Worm (Caenorhabditis elegans) whole organism, L3 larva: ENCODE measurements around the gene Y67H2A.10.

ENCODE experiments used
- R02D3.7 ChIP-seq: fragments of 150-350 bp; optimal IDR thresholded peaks from 2 replicates; lab custom pipeline; 2014; ENCODE audit warnings: missing biosample characterization, missing genetic modification characterization
- ama-1 ChIP-seq: fragments of 150-350 bp; optimal IDR thresholded peaks from 2 replicates; lab custom pipeline; 2018
- ceh-9 ChIP-seq: sonication (generic microtip); optimal IDR thresholded peaks from 2 replicates; lab custom pipeline; 2018; ENCODE audit warnings: missing biosample characterization, missing genetic modification characterization
- eor-1 ChIP-seq, 2 experiments: fragments of 150-350 bp; optimal IDR thresholded peaks; 2 replicates each; lab custom pipeline; 2014 to 2018; ENCODE audit warnings: missing biosample characterization in 2 of 2, missing genetic modification characterization in 2 of 2
- fkh-10 ChIP-seq: sonication (generic microtip); optimal IDR thresholded peaks from 2 replicates; lab custom pipeline; 2017; ENCODE audit warnings: missing biosample characterization, missing genetic modification reagents, missing genetic modification characterization
- lin-39 ChIP-seq: fragments of 150-350 bp; optimal IDR thresholded peaks from 2 replicates; lab custom pipeline; 2018; ENCODE audit warnings: missing biosample characterization, missing genetic modification reagents, missing genetic modification characterization
- nhr-23 ChIP-seq: fragments of 150-350 bp; optimal IDR thresholded peaks from 2 replicates; lab custom pipeline; 2014; ENCODE audit warnings: missing biosample characterization, missing genetic modification reagents, missing genetic modification characterization
- nhr-237 ChIP-seq: fragments of 150-350 bp; optimal IDR thresholded peaks from 2 replicates; lab custom pipeline; 2014; ENCODE audit warnings: missing biosample characterization, missing genetic modification characterization
- unc-39 ChIP-seq: sonication (generic microtip); optimal IDR thresholded peaks from 4 replicates; lab custom pipeline; 2017; ENCODE audit warnings: missing biosample characterization, missing genetic modification characterization
- zag-1 ChIP-seq: fragments of 150-350 bp; optimal IDR thresholded peaks from 2 replicates; lab custom pipeline; 2014; ENCODE audit warnings: missing biosample characterization, missing genetic modification characterization

DNA sequence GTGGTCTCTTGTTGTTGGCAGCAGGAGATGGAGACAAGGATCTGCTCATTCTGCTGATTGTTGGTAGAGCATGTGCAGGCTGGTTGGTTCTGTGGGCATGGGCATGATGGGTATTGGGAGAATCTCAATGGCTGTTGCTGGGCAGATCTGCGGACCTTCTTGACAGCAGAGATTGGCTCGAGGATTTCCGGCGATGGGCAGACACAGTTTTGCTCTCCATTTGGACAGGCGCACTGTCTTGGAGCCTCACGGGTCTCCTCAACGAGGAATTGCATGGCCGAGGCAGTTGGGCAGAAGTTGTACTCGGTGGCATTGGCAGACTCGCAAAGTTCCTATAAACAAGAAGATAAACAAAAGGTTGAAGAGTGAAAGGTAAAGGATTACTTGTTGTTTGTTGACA, 41.2 kb upstream of the Y67H2A.10 start:
- no peak for TF ChIP-seq ama-1 (lab: Kevin White, UChicago)
- TF ChIP-seq lin-39 (tag; lab: Kevin White, UChicago): no peak
- TF ChIP-seq R02D3.7 (tag; lab: Kevin White, UChicago): no peak
- TF ChIP-seq zag-1: no peak
- no peak for TF ChIP-seq nhr-23 (tag; lab: Kevin White, UChicago)
- no peak for TF ChIP-seq fkh-10 (GFP tag; lab: Kevin White, UChicago)
- TF ChIP-seq ceh-9 (tag; lab: Kevin White, UChicago): no peak
- TF ChIP-seq unc-39 (tag; lab: Kevin White, UChicago): no peak
- TF ChIP-seq eor-1 (tag; optimal IDR thresholded peaks at IDR 0.05; lab: Kevin White, UChicago): no peak
- no peak for TF ChIP-seq nhr-237
